Fruit fly (Drosophila melanogaster) whole organism, wandering third instar larva: ENCODE results near the gene INPP5E.

Source experiments
- Dfd ChIP-seq: fragments of >200 bp; optimal IDR thresholded peaks from 2 replicates; lab custom pipeline; 2017; ENCODE audit warnings: missing biosample characterization, missing genetic modification characterization
- Mio ChIP-seq: sonication (Bioruptor generic); optimal IDR thresholded peaks from 2 replicates; lab custom pipeline; 2016; ENCODE audit warnings: missing biosample characterization, missing genetic modification characterization
- N ChIP-seq: fragments of >200 bp; optimal IDR thresholded peaks from 2 replicates; lab custom pipeline; 2018; ENCODE audit warnings: missing biosample characterization, missing external identifiers, missing genetic modification characterization
- lola ChIP-seq: fragments of >200 bp; optimal IDR thresholded peaks from 2 replicates; lab custom pipeline; 2017; ENCODE audit warnings: missing biosample characterization, missing genetic modification characterization
- sage ChIP-seq: fragments of 200-800 bp; sonication (Bioruptor generic); optimal IDR thresholded peaks from 2 replicates; lab custom pipeline; 2016; ENCODE audit warnings: missing biosample characterization, mild to moderate bottlenecking, missing genetic modification characterization
- usp ChIP-seq: fragments of >200 bp; optimal IDR thresholded peaks from 2 replicates; lab custom pipeline; 2017; ENCODE audit warnings: missing biosample characterization, missing genetic modification characterization

dm6 chr3L:12305896-12306295 lies 28.4 kb downstream of the INPP5E start:
- TF ChIP-seq Dfd = no peak
- TF ChIP-seq sage (GFP tag; lab: Kevin White, UChicago) = no peak
- TF ChIP-seq N (GFP tag; lab: Kevin White, UChicago) = no peak
- no peak for TF ChIP-seq Mio (GFP tag; lab: Kevin White, UChicago)
- TF ChIP-seq usp (GFP tag; lab: Kevin White, UChicago) = no peak
- no peak for TF ChIP-seq lola (GFP tag; lab: Kevin White, UChicago)
